Worm (Caenorhabditis elegans) whole organism, midembryonic: ENCODE results near the gene ZC395.5.

Source experiments
- cog-1 ChIP-seq: sonication (generic microtip); optimal IDR thresholded peaks from 2 replicates; lab custom pipeline; 2016; ENCODE audit warnings: missing genetic modification characterization, missing compliant biosample characterization
- klf-2 ChIP-seq: fragments of 200-800 bp; sonication (Bioruptor generic); conservative IDR thresholded peaks from 2 replicates; pipeline ENCODE4 v1.3.6; 2022; ENCODE audit warnings: missing genetic modification reagents, missing genetic modification characterization, missing compliant biosample characterization

DNA sequence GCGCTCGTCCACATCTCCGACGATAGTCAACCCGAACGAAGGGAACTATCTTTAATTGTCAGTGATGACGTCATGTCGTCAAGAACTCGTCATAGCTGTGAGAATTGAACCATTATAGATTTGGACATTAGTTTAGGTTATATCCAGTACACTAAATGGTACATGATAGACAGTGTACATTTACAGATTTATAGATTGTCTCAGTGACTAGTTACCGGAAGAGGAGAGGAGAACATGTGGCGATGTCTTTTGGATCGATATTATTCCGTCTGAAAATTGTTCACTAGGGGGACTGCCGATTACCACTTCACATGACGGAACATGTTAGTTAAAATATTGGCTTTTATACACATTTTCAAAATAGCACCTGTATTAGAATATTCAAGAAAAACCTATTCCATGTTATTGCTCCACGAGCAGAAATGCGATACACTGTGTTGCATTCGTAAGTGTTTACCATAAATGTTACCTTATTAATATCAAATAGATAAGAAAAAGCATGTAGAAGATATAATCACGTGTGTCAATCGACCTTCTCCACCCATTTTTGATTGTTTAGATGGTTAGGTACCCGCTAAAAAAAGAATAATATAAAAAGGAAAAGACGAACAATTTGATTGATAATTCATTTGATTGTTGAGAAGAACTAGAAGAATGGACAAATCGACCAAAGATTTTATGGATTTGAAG is at the start of gene ZC395.5:
- no peak for TF ChIP-seq klf-2 (GFP tag; lab: Robert Waterston, UW)
- TF ChIP-seq cog-1 (tag; lab: Kevin White, UChicago): no peak
